Fruit fly (Drosophila melanogaster): ENCODE measurements around the gene CG9737.
A peak's percentile ranks its signal among the peaks of the same experiment; 100 is the strongest.

Gene CG9737

DNA sequence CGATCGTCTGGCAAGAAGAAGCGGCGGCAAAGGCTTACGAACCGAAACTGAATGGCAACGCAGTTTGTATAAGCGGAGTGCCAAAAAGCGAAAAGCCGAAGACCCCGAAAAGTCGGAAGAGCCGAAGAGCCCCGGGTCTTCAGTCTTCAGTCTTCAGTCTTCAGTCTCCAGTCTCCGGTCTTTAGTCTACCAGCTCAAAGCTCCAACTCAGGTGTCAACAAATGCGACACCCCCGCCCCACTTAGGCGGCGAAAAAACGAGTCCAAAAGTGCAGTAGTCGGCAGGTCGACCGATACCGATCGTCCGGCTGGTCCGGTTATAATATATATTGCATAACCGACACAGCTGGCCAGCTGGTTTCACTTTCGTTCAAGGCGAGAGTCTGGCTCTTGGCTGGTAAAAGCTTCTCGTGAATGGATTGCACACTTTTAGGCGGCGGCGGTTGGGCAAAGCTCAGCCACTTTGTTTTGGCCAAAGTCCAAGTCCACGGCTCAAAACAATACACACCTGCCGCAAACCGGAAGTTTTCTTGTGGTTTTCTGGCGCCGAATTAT is at the start of gene CG9737:
CG9737 (minus strand) TSS at position 51 of the 554 bp plus-strand sequence.
- TF ChIP-seq fd85E (GFP tag; optimal IDR thresholded peaks at IDR 0.05) (peak; percentile 0), Lpt (GFP tag; optimal IDR thresholded peaks at IDR 0.05) (peak; percentile 61), fkh (GFP tag; optimal IDR thresholded peaks at IDR 0.05) (no peak), esn (GFP tag; optimal IDR thresholded peaks at IDR 0.05) (peak; percentile 44), salr (GFP tag; optimal IDR thresholded peaks at IDR 0.05) (peak; percentile 15 to 30), CG6276 (GFP tag; optimal IDR thresholded peaks at IDR 0.05) (peak; percentile 92), ss (GFP tag; optimal IDR thresholded peaks at IDR 0.05) (peak; percentile 86 to 92), Gug (GFP tag; IDR thresholded peaks at IDR 0.05) (no peak), CG10631 (GFP tag; optimal IDR thresholded peaks at IDR 0.05) (no peak), acj6 (GFP tag; optimal IDR thresholded peaks at IDR 0.05) (no peak), eg (GFP tag; IDR thresholded peaks at IDR 0.05) (peak; percentile 82), OdsH (GFP tag; optimal IDR thresholded peaks at IDR 0.05) (no peak), CG8319 (GFP tag; optimal IDR thresholded peaks at IDR 0.05) (peak; percentile 37), CG16779 (tag; optimal IDR thresholded peaks at IDR 0.05) (peak; percentile 84), Sox102F (GFP tag; optimal IDR thresholded peaks at IDR 0.05) (peak; percentile 72), CG11294 (GFP tag; IDR thresholded peaks at IDR 0.05) (no peak), Ets96B (tag; optimal IDR thresholded peaks at IDR 0.05) (peak; percentile 3), Sox15 (GFP tag; optimal IDR thresholded peaks at IDR 0.05) (no peak), fd59A (GFP tag; optimal IDR thresholded peaks at IDR 0.05) (no peak), CG11902 (GFP tag; optimal IDR thresholded peaks at IDR 0.05) (no peak), CG31627 (GFP tag; optimal IDR thresholded peaks at IDR 0.05) (no peak), vri (GFP tag; optimal IDR thresholded peaks at IDR 0.05) (peak; percentile 99), pdm3 (GFP tag; optimal IDR thresholded peaks at IDR 0.05) (peak; percentile 43), CG6854 (GFP tag; optimal IDR thresholded peaks at IDR 0.05) (peak; percentile 98), topi (GFP tag; optimal IDR thresholded peaks at IDR 0.05) (peak; percentile 67), CG34406 (GFP tag; optimal IDR thresholded peaks at IDR 0.05) (peak; percentile 29), CG11762 (GFP tag; optimal IDR thresholded peaks at IDR 0.05; ENCODE audit: insufficient read depth) (peak; percentile 39), Smox (GFP tag; optimal IDR thresholded peaks at IDR 0.05) (peak; percentile 23), CG7368 (GFP tag; optimal IDR thresholded peaks at IDR 0.05) (peak; percentile 60), CG3919 (GFP tag; optimal IDR thresholded peaks at IDR 0.05) (peak; percentile 80), net (GFP tag; optimal IDR thresholded peaks at IDR 0.05) (peak; percentile 91), CG9139 (GFP tag; optimal IDR thresholded peaks at IDR 0.05) (peak; percentile 89), Eip75B (GFP tag; optimal IDR thresholded peaks at IDR 0.05) (peak; percentile 68), CG6792 (GFP tag; optimal IDR thresholded peaks at IDR 0.05) (no peak), spab (GFP tag; optimal IDR thresholded peaks at IDR 0.05) (peak; percentile 71), CG8632 (GFP tag; optimal IDR thresholded peaks at IDR 0.05) (no peak), dac (GFP tag; optimal IDR thresholded peaks at IDR 0.05) (peak; percentile 50), CG6163 (GFP tag; IDR thresholded peaks at IDR 0.05) (peak; percentile 64; the same call in 2 of the 3 replicates), dsx (GFP tag; optimal IDR thresholded peaks at IDR 0.05; ENCODE audit: poor library complexity, severe bottlenecking) (peak; percentile 63), CG8119 (GFP tag; IDR thresholded peaks at IDR 0.05) (peak; percentile 65; the same call in 2 of the 3 replicates), cyc (GFP tag; optimal IDR thresholded peaks at IDR 0.05) (peak; percentile 27), CG10669 (GFP tag; optimal IDR thresholded peaks at IDR 0.05) (peak; percentile 61), svp (GFP tag) (peak; percentile 84), Hr4 (GFP tag; optimal IDR thresholded peaks at IDR 0.05) (peak; percentile 54), achi (GFP tag; optimal IDR thresholded peaks at IDR 0.05) (peak; percentile 20), CG1621 (tag; optimal IDR thresholded peaks at IDR 0.05) (peak; percentile 85), CG6808 (GFP tag; optimal IDR thresholded peaks at IDR 0.05) (peak; percentile 85), Eip93F (GFP tag; optimal IDR thresholded peaks at IDR 0.05) (peak; percentile 27), Met (GFP tag; optimal IDR thresholded peaks at IDR 0.05) (peak; percentile 67), Hr38 (GFP tag; optimal IDR thresholded peaks at IDR 0.05) (no peak), CG3032 (tag; optimal IDR thresholded peaks at IDR 0.05) (peak; percentile 24), Eip78C (GFP tag) (peak; percentile 90)

All from whole organism, prepupa.